Fruit fly (Drosophila melanogaster): ENCODE measurements around the gene CadN.

DNA sequence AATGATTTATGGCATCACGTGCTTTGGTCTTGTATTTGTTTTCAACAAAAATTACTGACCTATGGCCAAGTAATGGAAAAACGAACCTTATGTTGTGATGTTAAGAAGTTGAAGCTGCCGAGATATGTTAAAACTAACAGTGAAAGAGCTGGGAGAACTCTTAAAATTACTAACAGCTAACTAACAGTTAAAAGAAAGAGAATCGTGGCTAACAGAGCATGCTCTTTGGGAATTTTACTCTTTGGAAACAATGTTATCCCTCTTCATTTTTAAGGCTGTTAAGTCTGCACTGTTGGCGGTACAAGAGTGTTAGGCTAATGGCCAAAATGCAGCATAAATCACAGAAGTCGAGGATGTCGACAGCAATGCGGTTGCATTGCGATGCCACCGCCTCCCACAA lies 156.9 kb downstream of the CadN start:
- TF ChIP-seq CG8478 (optimal IDR thresholded peaks at IDR 0.05) (no peak), psq (optimal IDR thresholded peaks at IDR 0.05) (no peak), Dll (optimal IDR thresholded peaks at IDR 0.05) (no peak), EcR (GFP tag; optimal IDR thresholded peaks at IDR 0.05) (no peak)

Data from whole organism.